Fruit fly (Drosophila melanogaster) whole organism, adult: ENCODE data around the gene CG15435.
A peak's percentile ranks its signal among the peaks of the same experiment; 100 is the strongest.

ENCODE experiments used
- CG7101 ChIP-seq: fragments of 200-800 bp; sonication (Bioruptor generic); optimal IDR thresholded peaks from 2 replicates; lab custom pipeline; 2018; ENCODE audit warnings: missing biosample characterization, mild to moderate bottlenecking, missing genetic modification characterization, moderate library complexity
- kay ChIP-seq: fragments of 200-800 bp; sonication (Bioruptor generic); peaks from one replicate; lab custom pipeline; 2016; ENCODE audit warnings: missing biosample characterization, missing genetic modification characterization, borderline replicate concordance
- ovo ChIP-seq: fragments of 200-800 bp; sonication (Bioruptor generic); optimal IDR thresholded peaks from 2 replicates; lab custom pipeline; 2016; ENCODE audit warnings: missing biosample characterization, missing genetic modification characterization

dm6 chr2L:4454009-4454689, 5.4 kb upstream of the CG15435 start, which contains the start of the genes Secp43 and ND-B8:
- TF ChIP-seq kay = no peak
- peak; percentile 34 for TF ChIP-seq CG7101
- TF ChIP-seq ovo (GFP tag; lab: Kevin White, UChicago) = no peak
